Fruit fly (Drosophila melanogaster) whole organism, adult: Measurements from ENCODE around the gene CG45066.

ENCODE experiments used
- CG12768 ChIP-seq: fragments of 200-800 bp; sonication (Bioruptor generic); optimal IDR thresholded peaks from 2 replicates; lab custom pipeline; 2017; ENCODE audit warnings: missing biosample characterization, missing genetic modification characterization, mild to moderate bottlenecking, moderate library complexity, missing genetic modification reagents
- CG1620 ChIP-seq: fragments of 200-800 bp; sonication (Bioruptor generic); optimal IDR thresholded peaks from 2 replicates; lab custom pipeline; 2016; ENCODE audit warnings: missing biosample characterization, missing genetic modification characterization
- Clk ChIP-seq: fragments of 200-800 bp; sonication (Bioruptor generic); optimal IDR thresholded peaks from 2 replicates; lab custom pipeline; 2017; ENCODE audit warnings: missing biosample characterization, missing genetic modification characterization

dm6 chr3L:3114367-3114766 is 3.3 kb upstream of the CG45066 start, which contains the start of gene CG45067:
- TF ChIP-seq Clk (GFP tag; lab: Kevin White, UChicago) (no peak), CG1620 (GFP tag; lab: Kevin White, UChicago) (no peak), CG12768 (GFP tag; lab: Kevin White, UChicago) (no peak)
